Fruit fly (Drosophila melanogaster) whole organism, adult: Measurements from ENCODE around the gene Dph1.

Source experiments
- CG14711 ChIP-seq: fragments of 200-800 bp; sonication (Bioruptor generic); optimal IDR thresholded peaks from 2 replicates; lab custom pipeline; 2018; ENCODE audit warnings: missing biosample characterization, mild to moderate bottlenecking, missing genetic modification characterization, moderate library complexity
- CG1620 ChIP-seq: fragments of 200-800 bp; sonication (Bioruptor generic); optimal IDR thresholded peaks from 2 replicates; lab custom pipeline; 2016; ENCODE audit warnings: missing biosample characterization, missing genetic modification characterization
- CG5204 ChIP-seq: fragments of 200-800 bp; sonication (Bioruptor generic); optimal IDR thresholded peaks from 2 replicates; lab custom pipeline; 2016; ENCODE audit warnings: missing biosample characterization, missing genetic modification characterization
- CG7045 ChIP-seq: fragments of 200-800 bp; sonication (Bioruptor generic); optimal IDR thresholded peaks from 2 replicates; lab custom pipeline; 2017; ENCODE audit warnings: missing biosample characterization, mild to moderate bottlenecking, missing genetic modification characterization
- CG7101 ChIP-seq: fragments of 200-800 bp; sonication (Bioruptor generic); optimal IDR thresholded peaks from 2 replicates; lab custom pipeline; 2018; ENCODE audit warnings: missing biosample characterization, mild to moderate bottlenecking, missing genetic modification characterization, moderate library complexity
- Clk ChIP-seq: fragments of 200-800 bp; sonication (Bioruptor generic); optimal IDR thresholded peaks from 2 replicates; lab custom pipeline; 2017; ENCODE audit warnings: missing biosample characterization, missing genetic modification characterization
- Crg-1 ChIP-seq: fragments of 200-800 bp; sonication (Bioruptor generic); optimal IDR thresholded peaks from 2 replicates; lab custom pipeline; 2016; ENCODE audit warnings: missing biosample characterization, missing genetic modification characterization
- Hr96 ChIP-seq: fragments of 200-800 bp; sonication (Bioruptor generic); optimal IDR thresholded peaks from 2 replicates; lab custom pipeline; 2016; ENCODE audit warnings: missing biosample characterization, missing genetic modification characterization
- cic ChIP-seq: fragments of 200-800 bp; sonication (Bioruptor generic); optimal IDR thresholded peaks from 2 replicates; lab custom pipeline; 2017; ENCODE audit warnings: missing biosample characterization, mild to moderate bottlenecking, missing genetic modification characterization, moderate library complexity
- kay ChIP-seq: fragments of 200-800 bp; sonication (Bioruptor generic); peaks from one replicate; lab custom pipeline; 2016; ENCODE audit warnings: missing biosample characterization, missing genetic modification characterization, borderline replicate concordance
- ovo ChIP-seq: fragments of 200-800 bp; sonication (Bioruptor generic); optimal IDR thresholded peaks from 2 replicates; lab custom pipeline; 2016; ENCODE audit warnings: missing biosample characterization, missing genetic modification characterization
- pad ChIP-seq: fragments of 200-800 bp; sonication (Bioruptor generic); optimal IDR thresholded peaks from 3 replicates; lab custom pipeline; 2017; ENCODE audit warnings: missing biosample characterization, missing genetic modification characterization, mild to moderate bottlenecking, moderate library complexity, missing genetic modification reagents
- tj ChIP-seq: fragments of 200-800 bp; sonication (Bioruptor generic); optimal IDR thresholded peaks from 3 replicates; lab custom pipeline; 2017; ENCODE audit warnings: missing biosample characterization, mild to moderate bottlenecking, missing genetic modification characterization, moderate library complexity

dm6 chr3L:11704902-11705546 lies 8.3 kb upstream of the Dph1 start:
- no peak for TF ChIP-seq ovo
- no peak for TF ChIP-seq Hr96 (GFP tag; lab: Kevin White, UChicago)
- TF ChIP-seq CG14711 (tag; lab: Kevin White, UChicago): no peak
- TF ChIP-seq Crg-1 (GFP tag; lab: Kevin White, UChicago): no peak
- TF ChIP-seq Clk (GFP tag; lab: Kevin White, UChicago): no peak
- TF ChIP-seq kay (GFP tag; lab: Kevin White, UChicago): no peak
- no peak for TF ChIP-seq CG5204 (GFP tag; lab: Kevin White, UChicago)
- no peak for TF ChIP-seq CG7045 (GFP tag; lab: Kevin White, UChicago)
- no peak for TF ChIP-seq tj (GFP tag; lab: Kevin White, UChicago)
- no peak for TF ChIP-seq pad (GFP tag; lab: Kevin White, UChicago)
- TF ChIP-seq CG7101 (tag; lab: Kevin White, UChicago): no peak
- TF ChIP-seq CG1620 (GFP tag; lab: Kevin White, UChicago): no peak
- no peak for TF ChIP-seq cic (GFP tag; lab: Kevin White, UChicago)
